Fruit fly (Drosophila melanogaster) whole organism, embryonic: ENCODE results near the gene CG42269.

Source experiments
- ATbp ChIP-seq: fragments of 200-800 bp; sonication (Bioruptor generic); optimal IDR thresholded peaks from 2 replicates; lab custom pipeline; 2017; ENCODE audit warnings: missing biosample characterization, mild to moderate bottlenecking, missing genetic modification characterization, missing genetic modification reagents
- CG10267 ChIP-seq: fragments of 200-800 bp; sonication (Bioruptor generic); optimal IDR thresholded peaks from 2 replicates; lab custom pipeline; 2018; ENCODE audit warnings: missing biosample characterization, mild to moderate bottlenecking, missing genetic modification characterization, moderate library complexity
- CG10321 ChIP-seq: fragments of 200-800 bp; sonication (Bioruptor generic); IDR thresholded peaks from 2 replicates; pipeline ENCODE4 v1.3.6; 2022; ENCODE audit warnings: missing biosample characterization, missing genetic modification characterization
- CG11456 ChIP-seq: fragments of 200-800 bp; sonication (Bioruptor generic); IDR thresholded peaks from 3 replicates; pipeline ENCODE4 v1.3.6; 2022; ENCODE audit warnings: missing biosample characterization, missing genetic modification characterization
- CG12155 ChIP-seq: fragments of 200-800 bp; sonication (Bioruptor generic); optimal IDR thresholded peaks from 3 replicates; lab custom pipeline; 2016; ENCODE audit warnings: missing biosample characterization, missing genetic modification characterization
- CG13123 ChIP-seq: fragments of 200-800 bp; sonication (Bioruptor generic); optimal IDR thresholded peaks from 2 replicates; lab custom pipeline; 2016; ENCODE audit warnings: missing biosample characterization, missing genetic modification characterization
- CG14860 ChIP-seq: fragments of 200-800 bp; sonication (Bioruptor generic); IDR thresholded peaks from 3 replicates; pipeline ENCODE4 v1.3.6; 2022; ENCODE audit warnings: missing biosample characterization, missing genetic modification characterization; ENCODE audit not compliant: partially characterized antibody
- CG1647 ChIP-seq: fragments of 200-800 bp; sonication (Bioruptor generic); optimal IDR thresholded peaks from 3 replicates; lab custom pipeline; 2016; ENCODE audit warnings: missing biosample characterization, missing genetic modification characterization
- CG17359 ChIP-seq: fragments of 200-800 bp; sonication (Bioruptor generic); optimal IDR thresholded peaks from 3 replicates; lab custom pipeline; 2018; ENCODE audit warnings: missing biosample characterization, mild to moderate bottlenecking, missing genetic modification characterization, moderate library complexity
- CG17361 ChIP-seq: fragments of 200-800 bp; sonication (Bioruptor generic); IDR thresholded peaks from 3 replicates; pipeline ENCODE4 v1.3.6; 2022; ENCODE audit warnings: missing biosample characterization, missing genetic modification characterization
- CG2712 ChIP-seq: fragments of 200-800 bp; optimal IDR thresholded peaks from 3 replicates; lab custom pipeline; 2019; ENCODE audit warnings: missing biosample characterization, mild to moderate bottlenecking, missing genetic modification characterization, moderate library complexity
- CG2875 ChIP-seq: fragments of 200-800 bp; sonication (Bioruptor generic); optimal IDR thresholded peaks from 2 replicates; lab custom pipeline; 2017; ENCODE audit warnings: missing biosample characterization, mild to moderate bottlenecking, missing genetic modification characterization, missing genetic modification reagents
- CG30403 ChIP-seq: fragments of 200-800 bp; sonication (Bioruptor generic); optimal IDR thresholded peaks from 3 replicates; lab custom pipeline; 2016; ENCODE audit warnings: missing biosample characterization, missing genetic modification characterization
- CG31365 ChIP-seq: fragments of 200-800 bp; sonication (Bioruptor generic); optimal IDR thresholded peaks from 2 replicates; lab custom pipeline; 2018; ENCODE audit warnings: missing biosample characterization, mild to moderate bottlenecking, missing genetic modification characterization
- CG31441 ChIP-seq: fragments of 200-800 bp; sonication (Bioruptor generic); IDR thresholded peaks from 2 replicates; pipeline ENCODE4 v1.3.6; 2022; ENCODE audit warnings: missing biosample characterization, missing genetic modification characterization
- CG32532 ChIP-seq: fragments of 200-800 bp; sonication (Bioruptor generic); IDR thresholded peaks from 2 replicates; pipeline ENCODE4 v1.3.6; 2022; ENCODE audit warnings: missing biosample characterization, missing genetic modification characterization
- CG3281 ChIP-seq: fragments of 200-800 bp; sonication (Bioruptor generic); optimal IDR thresholded peaks from 3 replicates; lab custom pipeline; 2017; ENCODE audit warnings: missing biosample characterization, mild to moderate bottlenecking, missing genetic modification characterization
- CG4328 ChIP-seq: fragments of 200-800 bp; sonication (Bioruptor generic); optimal IDR thresholded peaks from 3 replicates; lab custom pipeline; 2017; ENCODE audit warnings: missing biosample characterization, missing genetic modification reagents, missing genetic modification characterization
- CG4360 ChIP-seq: fragments of 200-800 bp; sonication (Bioruptor generic); IDR thresholded peaks from 2 replicates; pipeline ENCODE4 v1.3.6; 2022; ENCODE audit warnings: missing biosample characterization, missing genetic modification characterization
- CG4404 ChIP-seq: fragments of 200-800 bp; sonication (Bioruptor generic); IDR thresholded peaks from 2 replicates; pipeline ENCODE4 v1.3.6; 2022; ENCODE audit warnings: missing biosample characterization, missing genetic modification characterization
- CG4707 ChIP-seq: fragments of 200-800 bp; sonication (Bioruptor generic); optimal IDR thresholded peaks from 2 replicates; lab custom pipeline; 2018; ENCODE audit warnings: missing biosample characterization, mild to moderate bottlenecking, missing genetic modification characterization, moderate library complexity
- CG5953 ChIP-seq: fragments of 200-800 bp; sonication (Bioruptor generic); IDR thresholded peaks from 2 replicates; pipeline ENCODE4 v1.3.6; 2022; ENCODE audit warnings: missing biosample characterization, missing genetic modification characterization
- CG7357 ChIP-seq: fragments of 200-800 bp; sonication (Bioruptor generic); IDR thresholded peaks from 3 replicates; pipeline ENCODE4 v1.3.6; 2022; ENCODE audit warnings: missing biosample characterization, missing genetic modification characterization
- CG7928 ChIP-seq: fragments of 200-800 bp; sonication (Bioruptor generic); optimal IDR thresholded peaks from 2 replicates; lab custom pipeline; 2017; ENCODE audit warnings: missing biosample characterization, mild to moderate bottlenecking, missing genetic modification characterization
- CG8924 ChIP-seq: fragments of 200-800 bp; optimal IDR thresholded peaks from 3 replicates; lab custom pipeline; 2019; ENCODE audit warnings: missing biosample characterization, mild to moderate bottlenecking, missing genetic modification characterization, moderate library complexity
- CoRest ChIP-seq: fragments of 200-800 bp; sonication (Bioruptor generic); optimal IDR thresholded peaks from 3 replicates; lab custom pipeline; 2018; ENCODE audit warnings: missing biosample characterization, mild to moderate bottlenecking, missing genetic modification characterization, moderate library complexity
- CrebB ChIP-seq: fragments of 200-800 bp; sonication (Bioruptor generic); optimal IDR thresholded peaks from 3 replicates; lab custom pipeline; 2018; ENCODE audit warnings: missing biosample characterization, mild to moderate bottlenecking, missing genetic modification characterization
- Dip2 ChIP-seq: fragments of 200-800 bp; sonication (Bioruptor generic); IDR thresholded peaks from 2 replicates; pipeline ENCODE4 v1.3.6; 2022; ENCODE audit warnings: missing biosample characterization, missing genetic modification characterization
- Doc2 ChIP-seq: fragments of 200-800 bp; sonication (Bioruptor generic); IDR thresholded peaks from 2 replicates; pipeline ENCODE4 v1.3.6; 2022; ENCODE audit warnings: missing biosample characterization, missing genetic modification characterization
- Fer3 ChIP-seq: fragments of 200-800 bp; sonication (Bioruptor generic); optimal IDR thresholded peaks from 2 replicates; lab custom pipeline; 2018; ENCODE audit warnings: missing biosample characterization, mild to moderate bottlenecking, missing genetic modification characterization, moderate library complexity
- Gug ChIP-seq: fragments of 200-800 bp; sonication (Bioruptor generic); IDR thresholded peaks from 4 replicates; pipeline ENCODE4 v1.3.6; 2022; ENCODE audit warnings: missing biosample characterization, missing genetic modification characterization
- HLH3B ChIP-seq: fragments of 200-800 bp; sonication (Bioruptor generic); IDR thresholded peaks from 2 replicates; pipeline ENCODE4 v1.3.6; 2022; ENCODE audit warnings: missing biosample characterization, missing genetic modification characterization
- Kr ChIP-seq: fragments of 200-800 bp; sonication (Bioruptor generic); optimal IDR thresholded peaks from 2 replicates; lab custom pipeline; 2017; ENCODE audit warnings: missing biosample characterization, mild to moderate bottlenecking, missing genetic modification characterization
- Lhr ChIP-seq: fragments of 200-800 bp; sonication (Bioruptor generic); optimal IDR thresholded peaks from 3 replicates; lab custom pipeline; 2017; ENCODE audit warnings: mild to moderate bottlenecking, missing biosample characterization, missing genetic modification reagents, missing genetic modification characterization
- Lpt ChIP-seq: fragments of >200 bp; optimal IDR thresholded peaks from 2 replicates; lab custom pipeline; 2018; ENCODE audit warnings: missing biosample characterization, missing genetic modification characterization
- MESR4 ChIP-seq: fragments of 200-800 bp; sonication (Bioruptor generic); optimal IDR thresholded peaks from 2 replicates; lab custom pipeline; 2018; ENCODE audit warnings: missing biosample characterization, mild to moderate bottlenecking, missing genetic modification characterization, moderate library complexity
- NK7.1 ChIP-seq: fragments of 200-800 bp; sonication (Bioruptor generic); optimal IDR thresholded peaks from 3 replicates; lab custom pipeline; 2016; ENCODE audit warnings: missing biosample characterization, missing genetic modification characterization
- PHDP ChIP-seq: fragments of 200-800 bp; sonication (Bioruptor generic); optimal IDR thresholded peaks from 3 replicates; lab custom pipeline; 2018; ENCODE audit warnings: missing biosample characterization, mild to moderate bottlenecking, missing genetic modification characterization, moderate library complexity
- Rfx ChIP-seq: fragments of 200-800 bp; sonication (Bioruptor generic); IDR thresholded peaks from 2 replicates; pipeline ENCODE4 v1.3.6; 2022; ENCODE audit warnings: missing biosample characterization, missing genetic modification characterization
- Sox100B ChIP-seq: fragments of 200-800 bp; sonication (Bioruptor generic); optimal IDR thresholded peaks from 3 replicates; lab custom pipeline; 2018; ENCODE audit warnings: missing biosample characterization, mild to moderate bottlenecking, missing genetic modification characterization
- cad ChIP-seq: fragments of >200 bp; optimal IDR thresholded peaks from 2 replicates; lab custom pipeline; 2017; ENCODE audit warnings: missing biosample characterization, missing genetic modification characterization
- cato ChIP-seq: fragments of 200-800 bp; sonication (Bioruptor generic); optimal IDR thresholded peaks from 2 replicates; lab custom pipeline; 2016; ENCODE audit warnings: missing biosample characterization, missing genetic modification characterization, borderline replicate concordance
- crol ChIP-seq: fragments of 200-800 bp; sonication (Bioruptor generic); IDR thresholded peaks from 2 replicates; pipeline ENCODE4 v1.3.6; 2022; ENCODE audit warnings: missing biosample characterization, missing genetic modification characterization
- gcm ChIP-seq: fragments of 200-800 bp; sonication (Bioruptor generic); optimal IDR thresholded peaks from 2 replicates; lab custom pipeline; 2019; ENCODE audit warnings: missing biosample characterization, mild to moderate bottlenecking, missing genetic modification characterization, moderate library complexity
- hkb ChIP-seq, 2 experiments: fragments of 200-800 bp in 1 of 2; fragments of >200 bp in 1 of 2; sonication (Bioruptor generic) in 1 of 2; IDR thresholded peaks in 1 of 2; optimal IDR thresholded peaks in 1 of 2; 2 replicates each; pipeline versions ENCODE4 v1.3.6 to Lab custom; 2017 to 2022; ENCODE audit warnings: missing biosample characterization in 1 of 2, missing genetic modification characterization in 1 of 2
- lmd ChIP-seq: fragments of 200-800 bp; sonication (Bioruptor generic); IDR thresholded peaks from 2 replicates; pipeline ENCODE4 v1.3.6; 2022; ENCODE audit warnings: missing biosample characterization, missing genetic modification characterization
- luna ChIP-seq: fragments of 200-800 bp; sonication (Bioruptor generic); optimal IDR thresholded peaks from 2 replicates; lab custom pipeline; 2016; ENCODE audit warnings: missing biosample characterization, missing genetic modification characterization
- sens ChIP-seq: fragments of 200-800 bp; sonication (Bioruptor generic); peaks from one replicate; lab custom pipeline; 2016; ENCODE audit warnings: missing biosample characterization, missing genetic modification characterization
- shn ChIP-seq: fragments of 200-800 bp; sonication (Bioruptor generic); optimal IDR thresholded peaks from 3 replicates; lab custom pipeline; 2016; ENCODE audit warnings: missing biosample characterization, missing genetic modification characterization
- sim ChIP-seq: fragments of 200-800 bp; sonication (Bioruptor generic); IDR thresholded peaks from 2 replicates; pipeline ENCODE4 v1.3.6; 2022; ENCODE audit warnings: missing biosample characterization, missing genetic modification characterization
- slp2 ChIP-seq: fragments of 200-800 bp; sonication (Bioruptor generic); optimal IDR thresholded peaks from 2 replicates; lab custom pipeline; 2016; ENCODE audit warnings: missing biosample characterization, missing genetic modification characterization
- usp ChIP-seq: fragments of >200 bp; optimal IDR thresholded peaks from 2 replicates; lab custom pipeline; 2017; ENCODE audit warnings: missing biosample characterization, missing genetic modification characterization

The CG42269 gene

DNA sequence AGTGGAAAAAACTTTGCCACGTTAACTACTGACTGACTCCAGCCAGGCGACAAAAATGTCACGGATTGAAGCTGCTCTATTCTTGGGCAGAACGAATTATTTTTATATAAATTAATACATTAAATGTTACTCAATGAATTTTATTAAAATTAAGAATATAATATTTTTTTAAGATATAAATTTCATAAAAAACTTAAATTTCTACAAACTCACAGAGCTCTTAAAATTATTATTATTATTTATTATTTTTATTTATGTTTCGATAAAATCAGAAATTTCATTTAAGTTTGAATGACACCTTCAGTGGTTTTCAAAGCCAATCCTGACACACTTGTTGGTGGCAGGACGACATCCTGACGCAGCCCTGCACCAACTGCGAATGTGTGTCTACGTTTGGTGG is 19.1 kb downstream of the CG42269 start (continued):
- TF ChIP-seq CoRest (tag; lab: Kevin White, UChicago): peak; percentile 15
- peak; percentile 31 for TF ChIP-seq CG10267 (tag; lab: Kevin White, UChicago)
- TF ChIP-seq CG30403 (GFP tag; lab: Kevin White, UChicago): peak; percentile 15
- no peak for TF ChIP-seq Lpt (GFP tag; lab: Kevin White, UChicago)
- no peak for TF ChIP-seq CG12155
- TF ChIP-seq CG4404 (GFP tag; lab: Robert Waterston, UW): no peak
- TF ChIP-seq cad (GFP tag; lab: Kevin White, UChicago): no peak
- no peak for TF ChIP-seq usp
- no peak for TF ChIP-seq shn
- TF ChIP-seq CG2712 (tag; lab: Kevin White, UChicago): peak; percentile 58
- TF ChIP-seq CG4707 (GFP tag; lab: Kevin White, UChicago): no peak
- TF ChIP-seq CG17361 (GFP tag; lab: Robert Waterston, UW): peak; percentile 23; the same call in 1 of the 3 replicates
- TF ChIP-seq CG4360 (GFP tag; lab: Robert Waterston, UW): peak; percentile 30; the same call in 1 of the 2 replicates
- TF ChIP-seq crol (GFP tag; lab: Robert Waterston, UW): no peak; the same call in 1 of the 2 replicates
- TF ChIP-seq Sox100B (GFP tag; lab: Kevin White, UChicago): peak; percentile 50
- peak; percentile 22 for TF ChIP-seq gcm (GFP tag; lab: Kevin White, UChicago)
- no peak for TF ChIP-seq CG4328 (GFP tag; lab: Kevin White, UChicago)
- peak; percentile 20 for TF ChIP-seq CG3281
- TF ChIP-seq Fer3: no peak
- no peak for TF ChIP-seq NK7.1 (GFP tag; lab: Kevin White, UChicago)
- no peak for TF ChIP-seq CG10321 (GFP tag; lab: Robert Waterston, UW)
- TF ChIP-seq CG14860: no peak
- peak; percentile 41 for TF ChIP-seq CG8924
- TF ChIP-seq hkb (optimal IDR thresholded peaks at IDR 0.05; lab: Kevin White, UChicago): no peak
- TF ChIP-seq hkb (GFP tag; IDR thresholded peaks at IDR 0.05; lab: Robert Waterston, UW): no peak
- no peak for TF ChIP-seq lmd (GFP tag; lab: Robert Waterston, UW)
- TF ChIP-seq HLH3B (GFP tag; lab: Robert Waterston, UW): no peak
- no peak for TF ChIP-seq CG1647 (GFP tag; lab: Kevin White, UChicago)
- TF ChIP-seq CrebB (tag; lab: Kevin White, UChicago): no peak
- TF ChIP-seq Rfx (GFP tag; lab: Robert Waterston, UW): no peak
- no peak for TF ChIP-seq Gug (GFP tag; lab: Robert Waterston, UW)
- no peak for TF ChIP-seq CG32532 (GFP tag; lab: Robert Waterston, UW)
- peak; percentile 55; the same call in 1 of the 2 replicates for TF ChIP-seq CG31441 (GFP tag; lab: Robert Waterston, UW)
- TF ChIP-seq Doc2: no peak
- no peak for TF ChIP-seq MESR4 (GFP tag; lab: Kevin White, UChicago)
- TF ChIP-seq ATbp (GFP tag; lab: Kevin White, UChicago): no peak
- TF ChIP-seq CG11456 (GFP tag; lab: Robert Waterston, UW): no peak
- TF ChIP-seq Lhr: no peak
- no peak for TF ChIP-seq CG7357 (GFP tag; lab: Robert Waterston, UW)
- no peak for TF ChIP-seq CG2875
- TF ChIP-seq CG13123: no peak
- no peak for TF ChIP-seq sim (GFP tag; lab: Robert Waterston, UW)
- peak; percentile 5 for TF ChIP-seq sens
- TF ChIP-seq PHDP (tag; lab: Kevin White, UChicago): peak; percentile 29
- TF ChIP-seq Kr (GFP tag; lab: Kevin White, UChicago): no peak
- no peak for TF ChIP-seq CG31365 (tag; lab: Kevin White, UChicago)
- TF ChIP-seq CG5953 (GFP tag; lab: Robert Waterston, UW): no peak
- no peak for TF ChIP-seq Dip2 (GFP tag; lab: Robert Waterston, UW)
- no peak for TF ChIP-seq cato (GFP tag; lab: Kevin White, UChicago)
- peak; percentile 6 for TF ChIP-seq CG17359 (tag; lab: Kevin White, UChicago)
- no peak for TF ChIP-seq luna (GFP tag; lab: Kevin White, UChicago)
- no peak for TF ChIP-seq CG7928 (GFP tag; lab: Kevin White, UChicago)
- TF ChIP-seq slp2 (GFP tag; lab: Kevin White, UChicago): no peak
